Worm (Caenorhabditis elegans): ENCODE results near the gene ant-1.1.
A peak's percentile ranks its signal among the peaks of the same experiment; 100 is the strongest.

Gene ant-1.1

DNA sequence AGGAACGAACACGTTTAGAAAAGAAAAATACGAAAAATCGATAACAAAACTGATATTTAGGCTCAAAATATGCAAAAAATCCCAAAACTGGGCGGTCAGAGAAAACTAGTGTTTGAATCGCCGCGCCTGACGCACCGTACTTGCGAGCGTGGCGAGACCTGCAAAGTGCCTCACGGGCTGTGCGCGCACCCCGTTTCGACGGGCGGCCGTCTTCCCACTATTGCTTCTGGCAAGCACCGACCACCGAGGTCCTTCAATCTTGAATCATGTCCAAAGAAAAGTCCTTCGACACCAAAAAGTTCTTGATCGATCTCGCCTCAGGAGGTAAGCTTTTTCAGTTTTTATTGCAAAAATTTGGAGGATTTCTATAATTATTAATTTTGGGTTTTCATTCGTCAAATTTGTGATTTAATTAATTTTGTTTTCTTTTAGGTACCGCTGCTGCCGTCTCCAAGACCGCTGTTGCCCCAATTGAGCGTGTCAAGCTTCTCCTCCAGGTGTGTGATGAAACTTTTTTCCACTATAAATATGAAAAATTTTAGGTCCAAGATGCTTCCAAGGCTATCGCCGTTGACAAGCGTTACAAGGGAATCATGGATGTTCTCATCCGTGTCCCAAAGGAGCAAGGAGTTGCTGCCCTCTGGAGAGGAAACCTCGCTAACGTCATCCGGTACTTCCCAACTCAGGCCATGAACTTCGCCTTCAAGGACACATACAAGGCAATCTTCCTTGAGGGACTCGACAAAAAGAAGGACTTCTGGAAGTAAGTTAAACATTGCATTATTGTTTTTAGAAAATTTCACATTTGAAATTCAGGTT is at the start of gene ant-1.1:
Gene ant-1.1, plus strand, starts transcription at position 199 of the 819 bp plus-strand sequence.
- TF ChIP-seq vab-15 (tag; optimal IDR thresholded peaks at IDR 0.05) (peak; percentile 96), xbp-1 (tag; optimal IDR thresholded peaks at IDR 0.05) (peak; percentile 95), zag-1 (tag; optimal IDR thresholded peaks at IDR 0.05) (no peak), ztf-11 (tag; optimal IDR thresholded peaks at IDR 0.05) (peak in 1 of 2 experiments; percentile 87), lin-14 (GFP tag; optimal IDR thresholded peaks at IDR 0.05) (peak; percentile 93), zip-4 (GFP tag; optimal IDR thresholded peaks at IDR 0.05) (peak; percentile 87), hlh-17 (GFP tag; optimal IDR thresholded peaks at IDR 0.05; ENCODE audit: borderline replicate concordance) (no peak), ceh-82 (tag; optimal IDR thresholded peaks at IDR 0.05) (peak; percentile 87 to 99 (median 95)), ceh-8 (GFP tag; optimal IDR thresholded peaks at IDR 0.05) (peak; percentile 88), swsn-7 (tag; optimal IDR thresholded peaks at IDR 0.05) (peak; percentile 95), nhr-90 (tag; optimal IDR thresholded peaks at IDR 0.05; ENCODE audit: poor library complexity) (peak; percentile 96), C16A3.4 (tag; optimal IDR thresholded peaks at IDR 0.05) (peak; percentile 94), nhr-28 (tag; optimal IDR thresholded peaks at IDR 0.05) (no peak), fkh-4 (tag; optimal IDR thresholded peaks at IDR 0.05; ENCODE audit: borderline replicate concordance) (no peak), fkh-10 (GFP tag; optimal IDR thresholded peaks at IDR 0.05) (peak; percentile 70), F16B12.6 (tag; optimal IDR thresholded peaks at IDR 0.05) (peak; percentile 72), snu-23 (GFP tag; optimal IDR thresholded peaks at IDR 0.05) (peak; percentile 97), sup-37 (GFP tag; optimal IDR thresholded peaks at IDR 0.05) (peak; percentile 87), mef-2 (tag; optimal IDR thresholded peaks at IDR 0.05) (peak; percentile 71), egl-27 (tag; optimal IDR thresholded peaks at IDR 0.05) (peak in 1 of 2 experiments; percentile 32), blmp-1 (tag; optimal IDR thresholded peaks at IDR 0.05) (peak; percentile 44), snpc-4 (tag; optimal IDR thresholded peaks at IDR 0.05) (peak; percentile 57), grh-1 (GFP tag; IDR thresholded peaks at IDR 0.05) (peak; percentile 93), pqm-1 (tag; optimal IDR thresholded peaks at IDR 0.05) (no peak), ama-1 (optimal IDR thresholded peaks at IDR 0.05) (peak; percentile 83), lir-3 (tag; optimal IDR thresholded peaks at IDR 0.05; ENCODE audit: poor library complexity) (peak; percentile 78), unc-130 (tag; optimal IDR thresholded peaks at IDR 0.05) (peak; percentile 90), lsy-2 (tag; optimal IDR thresholded peaks at IDR 0.05) (peak; percentile 99), unc-62 (GFP tag; optimal IDR thresholded peaks at IDR 0.05) (no peak), nhr-19 (GFP tag; conservative IDR thresholded peaks at IDR 0.05) (peak; percentile 97), nhr-237 (tag; optimal IDR thresholded peaks at IDR 0.05) (peak; percentile 49), skn-1 (tag; optimal IDR thresholded peaks at IDR 0.05) (peak; percentile 94), nhr-47 (tag; optimal IDR thresholded peaks at IDR 0.05) (peak; percentile 98), isw-1 (GFP tag; IDR thresholded peaks at IDR 0.05) (peak; percentile 97), mdl-1 (tag; optimal IDR thresholded peaks at IDR 0.05) (peak in 1 of 2 experiments; percentile 73), egl-13 (tag; optimal IDR thresholded peaks at IDR 0.05) (peak; percentile 90), nhr-71 (tag; optimal IDR thresholded peaks at IDR 0.05) (peak; percentile 98), lin-13 (GFP tag; optimal IDR thresholded peaks at IDR 0.05) (peak; percentile 96), hlh-4 (tag; optimal IDR thresholded peaks at IDR 0.05) (peak; percentile 37), ces-1 (GFP tag; optimal IDR thresholded peaks at IDR 0.05) (no peak), tbx-2 (tag; optimal IDR thresholded peaks at IDR 0.05) (peak; percentile 96), ceh-63 (GFP tag; optimal IDR thresholded peaks at IDR 0.05) (no peak), nhr-76 (tag; optimal IDR thresholded peaks at IDR 0.05) (no peak), sptf-1 (tag; optimal IDR thresholded peaks at IDR 0.05) (no peak), ets-5 (GFP tag; IDR thresholded peaks at IDR 0.05) (no peak), nhr-84 (tag; optimal IDR thresholded peaks at IDR 0.05) (no peak), lin-35 (GFP tag; optimal IDR thresholded peaks at IDR 0.05) (peak; percentile 98), aha-1 (tag; optimal IDR thresholded peaks at IDR 0.05) (peak; percentile 46), pag-3 (tag; optimal IDR thresholded peaks at IDR 0.05; ENCODE audit: borderline replicate concordance, insufficient read depth) (no peak), unc-98 (GFP tag; IDR thresholded peaks at IDR 0.05) (peak; percentile 67; the same call in 1 of the 2 replicates)
